Fruit fly (Drosophila melanogaster): Measurements from ENCODE around the gene CG11037.

DNA sequence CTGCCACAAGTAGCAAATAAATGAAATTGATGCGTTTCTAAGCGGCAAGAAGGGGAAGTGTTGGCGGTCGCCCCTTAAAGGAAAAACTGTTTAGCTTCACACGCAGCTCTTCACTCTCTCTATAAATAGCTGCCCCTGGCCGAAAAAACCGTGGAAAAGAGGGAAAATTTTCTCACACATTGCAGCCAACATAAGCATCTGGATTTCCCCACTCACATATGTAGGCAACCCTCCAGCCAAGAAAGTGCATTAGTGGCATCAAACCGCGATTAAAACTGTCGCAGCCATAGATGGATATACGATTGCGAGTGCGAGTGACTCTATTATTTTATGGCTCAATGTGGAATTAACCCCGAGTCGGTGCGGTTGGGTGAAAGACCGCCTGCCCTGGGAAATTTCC, 28.6 kb downstream of the CG11037 start:
- TF ChIP-seq CG5204 (GFP tag; optimal IDR thresholded peaks at IDR 0.05) (no peak), pad (GFP tag; optimal IDR thresholded peaks at IDR 0.05) (no peak), CG12768 (GFP tag; optimal IDR thresholded peaks at IDR 0.05) (no peak)

Measured in whole organism, adult.